Fruit fly (Drosophila melanogaster) whole organism, adult: ENCODE results near the gene CG7650.

Experiments
- CG12768 ChIP-seq: fragments of 200-800 bp; sonication (Bioruptor generic); optimal IDR thresholded peaks from 2 replicates; lab custom pipeline; 2017; ENCODE audit warnings: missing biosample characterization, missing genetic modification characterization, mild to moderate bottlenecking, moderate library complexity, missing genetic modification reagents
- CG33017 ChIP-seq: fragments of 200-800 bp; sonication (Bioruptor generic); optimal IDR thresholded peaks from 2 replicates; lab custom pipeline; 2018; ENCODE audit warnings: missing biosample characterization, mild to moderate bottlenecking, missing genetic modification characterization, moderate library complexity

DNA sequence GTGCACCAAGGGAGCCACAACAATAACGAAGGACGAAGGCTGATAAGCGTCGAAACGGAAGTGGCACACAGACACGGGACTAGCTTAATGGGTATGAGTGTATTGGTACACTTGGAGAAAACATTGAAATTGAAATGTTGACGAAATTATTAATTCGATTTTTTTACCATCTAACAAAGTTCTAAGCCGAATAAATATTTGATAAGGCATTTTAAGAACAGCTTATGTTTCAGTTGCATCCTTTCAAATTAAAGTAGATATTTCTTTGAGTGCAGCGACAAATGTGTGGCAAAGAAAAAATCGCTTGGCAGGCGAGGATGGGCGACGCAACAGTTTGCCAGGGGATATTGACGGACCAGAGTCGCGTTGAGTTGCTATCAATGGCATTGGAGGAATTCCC, 29.8 kb upstream of the CG7650 start:
- TF ChIP-seq CG12768 (GFP tag; lab: Kevin White, UChicago), result no peak
- no peak for TF ChIP-seq CG33017 (tag; lab: Kevin White, UChicago)
